Worm (Caenorhabditis elegans): ENCODE measurements around the gene str-32.

ce11 chrV:4871992-4872391 lies 9.3 kb downstream of the str-32 start, which contains the start of gene srd-33:
- TF ChIP-seq mml-1 (tag; optimal IDR thresholded peaks at IDR 0.05) (no peak), ceh-82 (tag; optimal IDR thresholded peaks at IDR 0.05) (no peak), nhr-237 (tag; optimal IDR thresholded peaks at IDR 0.05) (no peak), nhr-28 (tag; optimal IDR thresholded peaks at IDR 0.05) (no peak), ceh-28 (tag; optimal IDR thresholded peaks at IDR 0.05) (no peak), zag-1 (tag; optimal IDR thresholded peaks at IDR 0.05) (no peak), unc-62 (GFP tag; optimal IDR thresholded peaks at IDR 0.05) (no peak), nhr-76 (tag; optimal IDR thresholded peaks at IDR 0.05) (no peak), lin-39 (tag; optimal IDR thresholded peaks at IDR 0.05) (no peak), nhr-77 (tag; optimal IDR thresholded peaks at IDR 0.05) (no peak), jun-1 (tag; optimal IDR thresholded peaks at IDR 0.05) (no peak), lin-15B (tag; optimal IDR thresholded peaks at IDR 0.05) (no peak)
